Worm (Caenorhabditis elegans) whole organism, early embryonic: Measurements from ENCODE around the gene D1086.18.

Experiments
- B0310.2 ChIP-seq: sonication (generic microtip); optimal IDR thresholded peaks from 2 replicates; lab custom pipeline; 2016; ENCODE audit warnings: mild to moderate bottlenecking, missing genetic modification characterization, missing compliant biosample characterization
- ama-1 ChIP-seq: fragments of 150-350 bp; optimal IDR thresholded peaks from 2 replicates; lab custom pipeline; 2014
- ceh-13 ChIP-seq: fragments of 200-800 bp; sonication (Bioruptor generic); optimal IDR thresholded peaks from 2 replicates; lab custom pipeline; 2018; ENCODE audit warnings: mild to moderate bottlenecking, missing genetic modification characterization, missing compliant biosample characterization
- ceh-36 ChIP-seq: sonication (generic microtip); optimal IDR thresholded peaks from 2 replicates; lab custom pipeline; 2016; ENCODE audit warnings: missing genetic modification characterization, inconsistent platforms, missing compliant biosample characterization
- ets-7 ChIP-seq: sonication (generic microtip); optimal IDR thresholded peaks from 2 replicates; lab custom pipeline; 2016; ENCODE audit warnings: missing genotype, missing genetic modification characterization, missing compliant biosample characterization
- flt-1 ChIP-seq: fragments of 200-800 bp; sonication (Bioruptor generic); IDR thresholded peaks from 2 replicates; pipeline ENCODE4 v1.3.6; 2022; ENCODE audit warnings: missing genetic modification characterization, missing compliant biosample characterization
- hmbx-1 ChIP-seq: sonication (generic microtip); optimal IDR thresholded peaks from 2 replicates; lab custom pipeline; 2016; ENCODE audit warnings: mild to moderate bottlenecking, missing genetic modification characterization, missing compliant biosample characterization
- hmg-4 ChIP-seq: fragments of 200-800 bp; sonication (Bioruptor generic); optimal IDR thresholded peaks from 2 replicates; lab custom pipeline; 2018; ENCODE audit warnings: mild to moderate bottlenecking, missing genetic modification characterization, missing compliant biosample characterization
- pes-1 ChIP-seq: fragments of 200-800 bp; sonication (Bioruptor generic); IDR thresholded peaks from 2 replicates; pipeline ENCODE4 v1.3.6; 2022; ENCODE audit warnings: missing genetic modification reagents, missing genetic modification characterization, missing compliant biosample characterization
- tbx-11 ChIP-seq: fragments of 200-800 bp; sonication (Bioruptor generic); IDR thresholded peaks from 2 replicates; pipeline ENCODE4 v1.3.6; 2022; ENCODE audit warnings: missing genetic modification characterization, missing compliant biosample characterization
- tbx-37 ChIP-seq: fragments of 200-800 bp; sonication (Bioruptor generic); conservative IDR thresholded peaks from 2 replicates; pipeline ENCODE4 v1.3.6; 2022; ENCODE audit warnings: missing genetic modification reagents, missing genetic modification characterization, missing compliant biosample characterization
- tra-4 ChIP-seq: sonication (generic microtip); optimal IDR thresholded peaks from 2 replicates; lab custom pipeline; 2017; ENCODE audit warnings: missing genetic modification characterization, missing compliant biosample characterization

- TF ChIP-seq ama-1: no peak
- TF ChIP-seq ceh-36 (tag; lab: Kevin White, UChicago): no peak
- no peak for TF ChIP-seq hmbx-1 (tag; lab: Kevin White, UChicago)
- TF ChIP-seq flt-1 (GFP tag; lab: Robert Waterston, UW): no peak
- no peak for TF ChIP-seq ets-7 (tag; lab: Kevin White, UChicago)
- no peak for TF ChIP-seq tbx-37
- no peak for TF ChIP-seq pes-1
- no peak for TF ChIP-seq tra-4
- TF ChIP-seq B0310.2 (tag; lab: Kevin White, UChicago): no peak
- TF ChIP-seq tbx-11 (GFP tag; lab: Robert Waterston, UW): no peak
- no peak for TF ChIP-seq hmg-4 (GFP tag; lab: Kevin White, UChicago)
- TF ChIP-seq ceh-13: no peak
These were observed 8.1 kb downstream of the D1086.18 start, which contains the start of gene D1086.8 for ce11 chrV:14093805-14094204.
